Fruit fly (Drosophila melanogaster) whole organism, pupa: ENCODE data around the gene Sfp24C1.
A peak's percentile ranks its signal among the peaks of the same experiment; 100 is the strongest.

Experiments used
- CG10348 ChIP-seq: fragments of 200-800 bp; sonication (Bioruptor generic); IDR thresholded peaks from 2 replicates; pipeline ENCODE4 v1.3.6; 2022; ENCODE audit warnings: missing biosample characterization, missing genetic modification characterization
- CG12605 ChIP-seq: fragments of 200-800 bp; sonication (Bioruptor generic); IDR thresholded peaks from 2 replicates; pipeline ENCODE4 v1.3.6; 2022; ENCODE audit warnings: missing biosample characterization, missing genetic modification characterization
- CG13204 ChIP-seq: fragments of 200-800 bp; sonication (Bioruptor generic); optimal IDR thresholded peaks from 2 replicates; lab custom pipeline; 2018; ENCODE audit warnings: missing biosample characterization, mild to moderate bottlenecking, missing genetic modification characterization, moderate library complexity
- CG14655 ChIP-seq: fragments of 200-800 bp; sonication (Bioruptor generic); optimal IDR thresholded peaks from 3 replicates; lab custom pipeline; 2017; ENCODE audit warnings: mild to moderate bottlenecking, missing biosample characterization, missing genetic modification reagents, missing genetic modification characterization
- CG15710 ChIP-seq: fragments of 200-800 bp; sonication (Bioruptor generic); optimal IDR thresholded peaks from 2 replicates; lab custom pipeline; 2018; ENCODE audit warnings: missing biosample characterization, mild to moderate bottlenecking, missing genetic modification characterization, moderate library complexity
- CG17806 ChIP-seq: fragments of 200-800 bp; sonication (Bioruptor generic); optimal IDR thresholded peaks from 2 replicates; lab custom pipeline; 2018; ENCODE audit warnings: missing biosample characterization, mild to moderate bottlenecking, missing genetic modification characterization, moderate library complexity
- CG32121 ChIP-seq: fragments of 200-800 bp; sonication (Bioruptor generic); IDR thresholded peaks from 2 replicates; pipeline ENCODE4 v1.3.6; 2022; ENCODE audit warnings: missing biosample characterization, missing genetic modification characterization
- CG34367 ChIP-seq: fragments of 200-800 bp; sonication (Bioruptor generic); optimal IDR thresholded peaks from 2 replicates; lab custom pipeline; 2018; ENCODE audit warnings: missing biosample characterization, mild to moderate bottlenecking, missing genetic modification characterization
- CG4496 ChIP-seq: fragments of 200-800 bp; sonication (Bioruptor generic); IDR thresholded peaks from 3 replicates; pipeline ENCODE4 v1.3.6; 2022; ENCODE audit warnings: missing biosample characterization, missing genetic modification characterization
- CG8159 ChIP-seq: fragments of 200-800 bp; sonication (Bioruptor generic); optimal IDR thresholded peaks from 3 replicates; lab custom pipeline; 2018; ENCODE audit warnings: missing biosample characterization, mild to moderate bottlenecking, missing genetic modification characterization, moderate library complexity
- CG8301 ChIP-seq: fragments of 200-800 bp; sonication (Bioruptor generic); optimal IDR thresholded peaks from 2 replicates; lab custom pipeline; 2018; ENCODE audit warnings: missing biosample characterization, mild to moderate bottlenecking, missing genetic modification characterization
- CG9948 ChIP-seq: fragments of 200-800 bp; sonication (Bioruptor generic); optimal IDR thresholded peaks from 2 replicates; lab custom pipeline; 2018; ENCODE audit warnings: missing biosample characterization, mild to moderate bottlenecking, missing genetic modification characterization, moderate library complexity
- D1 ChIP-seq: fragments of 200-800 bp; sonication (Bioruptor generic); optimal IDR thresholded peaks from 2 replicates; lab custom pipeline; 2018; ENCODE audit warnings: missing biosample characterization, mild to moderate bottlenecking, missing genetic modification characterization, moderate library complexity
- EcR ChIP-seq: fragments of 200-800 bp; sonication (Bioruptor generic); optimal IDR thresholded peaks from 3 replicates; lab custom pipeline; 2019; ENCODE audit warnings: missing biosample characterization, missing genetic modification characterization, mild to moderate bottlenecking, moderate library complexity, missing genetic modification reagents
- Ets98B ChIP-seq: fragments of 200-800 bp; sonication (Bioruptor generic); IDR thresholded peaks from 2 replicates; pipeline ENCODE4 v1.3.6; 2022; ENCODE audit warnings: missing biosample characterization, missing genetic modification characterization
- Pif1A ChIP-seq: fragments of 200-800 bp; sonication (Bioruptor generic); optimal IDR thresholded peaks from 3 replicates; lab custom pipeline; 2016; ENCODE audit warnings: missing biosample characterization, missing genetic modification characterization
- Pif1B ChIP-seq: fragments of 200-800 bp; sonication (Bioruptor generic); optimal IDR thresholded peaks from 3 replicates; lab custom pipeline; 2016; ENCODE audit warnings: missing biosample characterization, missing genetic modification characterization
- Snoo ChIP-seq: fragments of 200-800 bp; sonication (Bioruptor generic); optimal IDR thresholded peaks from 3 replicates; lab custom pipeline; 2017; ENCODE audit warnings: missing biosample characterization, mild to moderate bottlenecking, missing genetic modification characterization, inconsistent platforms
- fd96Ca ChIP-seq: fragments of 200-800 bp; sonication (Bioruptor generic); IDR thresholded peaks from 3 replicates; pipeline ENCODE4 v1.3.6; 2022; ENCODE audit warnings: missing biosample characterization, missing genetic modification characterization
- gl ChIP-seq: fragments of 200-800 bp; sonication (Bioruptor generic); optimal IDR thresholded peaks from 2 replicates; lab custom pipeline; 2018; ENCODE audit warnings: missing biosample characterization, mild to moderate bottlenecking, missing genetic modification characterization
- rn ChIP-seq: fragments of 200-800 bp; sonication (Bioruptor generic); IDR thresholded peaks from 2 replicates; pipeline ENCODE4 v1.3.6; 2022; ENCODE audit warnings: missing biosample characterization, missing genetic modification characterization

Gene Sfp24C1

dm6 chr2L:3697772-3698171, 2.7 kb upstream of the Sfp24C1 start, which contains the start of gene CG3604:
Gene CG3604, minus strand, starts transcription at chr2L:3697872.
- TF ChIP-seq CG32121 (GFP tag; lab: Robert Waterston, UW) = no peak
- TF ChIP-seq CG12605 (GFP tag; lab: Robert Waterston, UW) = no peak

DNA sequence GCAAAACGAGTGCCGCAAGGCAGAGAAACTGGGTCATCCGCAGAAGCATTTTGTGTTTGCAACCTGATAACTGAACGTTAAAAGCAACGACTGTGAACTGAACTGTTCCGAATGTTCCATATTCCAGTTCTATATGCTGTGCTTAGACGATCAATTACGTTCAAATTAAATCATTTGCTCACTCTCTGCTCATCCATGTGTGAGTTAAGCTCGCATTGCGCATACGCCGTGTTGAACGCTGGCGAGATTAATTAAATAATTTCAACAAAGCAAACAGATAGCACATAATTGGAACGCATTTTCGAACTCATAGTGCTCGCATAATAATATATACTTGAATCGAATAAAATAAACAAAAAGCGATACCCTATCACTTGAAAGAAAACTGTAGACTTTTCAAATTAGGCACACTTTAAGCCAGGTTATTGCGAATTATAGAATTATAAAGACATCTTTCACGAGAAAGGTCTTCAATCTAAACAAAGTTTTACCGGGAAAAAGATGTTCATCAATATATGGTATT, 1.4 kb upstream of the Sfp24C1 start, which contains the start of the genes CG10031 and CG42464:
Gene CG10031, minus strand, starts transcription at position 101 of the 523 bp plus-strand sequence.
Gene CG42464, plus strand, starts transcription at position 473 of the 523 bp plus-strand sequence.
- TF ChIP-seq fd96Ca (GFP tag; lab: Robert Waterston, UW) (no peak), CG32121 (GFP tag; lab: Robert Waterston, UW) (no peak)

dm6 chr2L:3699895-3700294, 579 bp upstream of the Sfp24C1 start, which contains the start of gene CG42465:
Gene CG42465, plus strand, starts transcription at chr2L:3700195.
- TF ChIP-seq CG8159 (tag; lab: Kevin White, UChicago) (no peak), Pif1B (GFP tag; lab: Kevin White, UChicago) (no peak), CG10348 (GFP tag; lab: Robert Waterston, UW) (no peak), fd96Ca (GFP tag; lab: Robert Waterston, UW) (no peak), EcR (GFP tag; lab: Kevin White, UChicago) (no peak), Snoo (tag; lab: Kevin White, UChicago) (no peak), rn (GFP tag; lab: Robert Waterston, UW) (no peak), CG14655 (no peak), CG34367 (tag; lab: Kevin White, UChicago) (no peak), Ets98B (GFP tag; lab: Robert Waterston, UW) (no peak), CG17806 (no peak), Pif1A (GFP tag; lab: Kevin White, UChicago) (no peak), CG4496 (GFP tag; lab: Robert Waterston, UW) (no peak)
- TF ChIP-seq, all 21 proteins: peak for 0

- no peak for TF ChIP-seq CG13204 (GFP tag; lab: Kevin White, UChicago)
- TF ChIP-seq EcR (GFP tag; lab: Kevin White, UChicago) = no peak
- no peak for TF ChIP-seq Snoo (tag; lab: Kevin White, UChicago)
- no peak for TF ChIP-seq CG32121 (GFP tag; lab: Robert Waterston, UW)
- TF ChIP-seq CG14655 = no peak
- no peak for TF ChIP-seq CG15710 (tag; lab: Kevin White, UChicago)
- no peak for TF ChIP-seq CG9948 (tag; lab: Kevin White, UChicago)
- TF ChIP-seq Ets98B (GFP tag; lab: Robert Waterston, UW) = no peak
- no peak for TF ChIP-seq gl
- TF ChIP-seq CG4496 (GFP tag; lab: Robert Waterston, UW) = no peak
- no peak for TF ChIP-seq Pif1A (GFP tag; lab: Kevin White, UChicago)
- TF ChIP-seq CG8159 (tag; lab: Kevin White, UChicago) = no peak
- TF ChIP-seq CG12605 (GFP tag; lab: Robert Waterston, UW) = no peak
- no peak for TF ChIP-seq Pif1B (GFP tag; lab: Kevin White, UChicago)
- no peak for TF ChIP-seq CG10348 (GFP tag; lab: Robert Waterston, UW)
- no peak for TF ChIP-seq fd96Ca (GFP tag; lab: Robert Waterston, UW)
- TF ChIP-seq CG34367 (tag; lab: Kevin White, UChicago) = no peak
- TF ChIP-seq CG8301 (tag; lab: Kevin White, UChicago) = no peak
- no peak for TF ChIP-seq rn (GFP tag; lab: Robert Waterston, UW)
- TF ChIP-seq D1 (tag; lab: Kevin White, UChicago) = no peak
Observed at dm6 chr2L:3700990-3701389, 516 bp downstream of the Sfp24C1 start, which contains the start of gene CG42467. Gene CG42467, plus strand, starts transcription at chr2L:3701290.

dm6 chr2L:3701526-3701925, 1.1 kb downstream of the Sfp24C1 start, which contains the start of gene CG43145:
Gene CG43145, plus strand, starts transcription at chr2L:3701826.
- TF ChIP-seq CG15710 (tag; lab: Kevin White, UChicago) (no peak), Ets98B (GFP tag; lab: Robert Waterston, UW) (no peak), CG8159 (tag; lab: Kevin White, UChicago) (no peak), fd96Ca (GFP tag; lab: Robert Waterston, UW) (no peak), D1 (tag; lab: Kevin White, UChicago) (no peak), Pif1B (GFP tag; lab: Kevin White, UChicago) (no peak), CG14655 (no peak), CG8301 (tag; lab: Kevin White, UChicago) (no peak)

DNA sequence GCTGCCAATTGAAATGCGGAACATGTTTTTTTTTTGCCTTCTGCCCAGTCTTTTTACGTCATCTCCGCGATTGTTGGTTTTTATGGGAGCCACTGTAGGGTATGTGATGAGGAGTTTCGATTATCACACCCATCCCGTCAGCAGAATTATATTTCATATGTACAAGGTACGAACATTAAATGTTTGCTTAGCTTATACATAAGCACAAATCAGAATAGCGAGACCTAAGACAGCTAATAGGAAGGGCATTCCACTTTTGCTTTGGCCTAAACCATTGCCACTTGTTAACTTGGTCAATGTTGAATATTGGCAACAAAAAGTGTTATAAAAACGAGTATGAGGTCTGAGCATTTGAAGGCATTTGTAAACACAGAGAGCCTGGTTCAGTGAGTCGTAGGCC, 2.8 kb downstream of the Sfp24C1 start, which contains the start of gene CG2816:
Gene CG2816, plus strand, starts transcription at position 400 of the 400 bp plus-strand sequence.
- TF ChIP-seq CG8301 (tag; lab: Kevin White, UChicago) = peak; percentile 85
- TF ChIP-seq fd96Ca (GFP tag; lab: Robert Waterston, UW) = peak; percentile 97
- TF ChIP-seq Pif1B (GFP tag; lab: Kevin White, UChicago) = peak; percentile 81
- peak; percentile 90 for TF ChIP-seq CG10348 (GFP tag; lab: Robert Waterston, UW)
- TF ChIP-seq CG4496 (GFP tag; lab: Robert Waterston, UW) = peak; percentile 96
- peak; percentile 69 for TF ChIP-seq CG17806
- TF ChIP-seq CG14655 = peak; percentile 89
- TF ChIP-seq CG13204 (GFP tag; lab: Kevin White, UChicago) = no peak
- peak; percentile 72 for TF ChIP-seq Snoo (tag; lab: Kevin White, UChicago)
- TF ChIP-seq Ets98B (GFP tag; lab: Robert Waterston, UW) = peak; percentile 96
- no peak for TF ChIP-seq gl
- TF ChIP-seq D1 (tag; lab: Kevin White, UChicago) = no peak
- peak; percentile 91 for TF ChIP-seq rn (GFP tag; lab: Robert Waterston, UW)
- peak; percentile 82 for TF ChIP-seq Pif1A (GFP tag; lab: Kevin White, UChicago)
- no peak for TF ChIP-seq CG15710 (tag; lab: Kevin White, UChicago)
- no peak for TF ChIP-seq CG8159 (tag; lab: Kevin White, UChicago)
- peak; percentile 96 for TF ChIP-seq CG32121 (GFP tag; lab: Robert Waterston, UW)
- peak; percentile 47 for TF ChIP-seq CG34367 (tag; lab: Kevin White, UChicago)
- TF ChIP-seq CG12605 (GFP tag; lab: Robert Waterston, UW) = peak; percentile 91
